Fruit fly (Drosophila melanogaster): ENCODE results near the gene tws.

Gene tws

DNA sequence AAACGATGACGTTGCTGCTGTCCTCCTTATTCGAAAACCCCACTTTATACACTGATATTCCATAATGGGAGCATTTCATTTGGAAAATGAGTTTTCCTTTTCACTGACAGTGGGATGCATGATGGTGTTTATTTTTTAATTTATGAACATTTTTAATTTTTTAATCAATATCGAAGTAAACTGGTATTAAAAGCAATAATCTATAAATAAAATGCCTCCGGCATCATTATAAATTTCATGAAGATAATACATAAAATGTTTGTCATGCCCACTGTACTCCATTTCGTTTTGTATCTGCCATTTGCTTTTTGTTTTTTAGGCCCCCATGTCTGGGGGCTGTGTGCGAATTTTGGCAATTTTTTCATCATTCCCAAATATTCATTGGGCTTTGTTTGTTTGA lies 9.5 kb downstream of the tws start (continued):
- TF ChIP-seq salr (GFP tag; optimal IDR thresholded peaks at IDR 0.05) (peak in 1 of 2 experiments; percentile 67), eg (GFP tag; IDR thresholded peaks at IDR 0.05) (peak; percentile 93), CG11294 (GFP tag; IDR thresholded peaks at IDR 0.05) (peak; percentile 52), Hr38 (GFP tag; optimal IDR thresholded peaks at IDR 0.05) (peak; percentile 1), CG3919 (GFP tag; optimal IDR thresholded peaks at IDR 0.05) (peak; percentile 70), ss (GFP tag; optimal IDR thresholded peaks at IDR 0.05) (no peak), Sox14 (GFP tag; optimal IDR thresholded peaks at IDR 0.05) (peak; percentile 53), Sox102F (GFP tag; optimal IDR thresholded peaks at IDR 0.05) (peak; percentile 60), Ets21C (GFP tag; optimal IDR thresholded peaks at IDR 0.05) (peak; percentile 26), pdm3 (GFP tag; optimal IDR thresholded peaks at IDR 0.05) (peak; percentile 76), Sox15 (GFP tag; optimal IDR thresholded peaks at IDR 0.05) (peak; percentile 29), fkh (GFP tag; optimal IDR thresholded peaks at IDR 0.05) (no peak), CG11762 (GFP tag; optimal IDR thresholded peaks at IDR 0.05; ENCODE audit: insufficient read depth) (peak; percentile 1), fd85E (GFP tag; optimal IDR thresholded peaks at IDR 0.05) (no peak), svp (GFP tag) (no peak), OdsH (GFP tag; optimal IDR thresholded peaks at IDR 0.05) (peak; percentile 76), fd59A (GFP tag; optimal IDR thresholded peaks at IDR 0.05) (no peak), CG10631 (GFP tag; optimal IDR thresholded peaks at IDR 0.05) (peak; percentile 60), Eip78C (GFP tag) (peak; percentile 93)

DNA sequence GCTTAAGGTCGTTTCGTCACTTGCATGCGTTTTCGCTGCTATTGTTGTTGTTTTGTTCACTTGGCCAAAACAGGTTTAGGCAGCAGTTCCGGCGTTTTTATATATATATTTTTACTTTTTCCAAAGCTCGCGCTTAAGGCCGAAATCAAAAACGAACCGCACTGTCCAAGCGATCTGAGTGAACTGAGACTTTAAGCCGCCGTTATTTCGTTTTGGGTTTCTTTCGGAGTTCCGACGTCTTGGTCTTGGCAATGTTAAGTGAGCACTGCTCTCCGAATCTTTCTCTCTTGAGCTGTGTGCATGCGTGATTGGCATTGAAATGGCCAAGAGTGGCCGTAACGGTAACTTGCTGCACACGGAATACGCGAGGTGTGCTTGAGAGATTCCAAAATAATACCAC lies 14.1 kb downstream of the tws start, which contains the start of gene knk:
Gene knk, minus strand, starts transcription at position 188 of the 400 bp plus-strand sequence.
- TF ChIP-seq fd85E (GFP tag; optimal IDR thresholded peaks at IDR 0.05) (no peak), Lpt (GFP tag; optimal IDR thresholded peaks at IDR 0.05) (peak; percentile 56), esn (GFP tag; optimal IDR thresholded peaks at IDR 0.05) (peak; percentile 16), CG6808 (GFP tag; optimal IDR thresholded peaks at IDR 0.05) (peak; percentile 34), CG10631 (GFP tag; optimal IDR thresholded peaks at IDR 0.05) (no peak), Ets96B (tag; optimal IDR thresholded peaks at IDR 0.05) (no peak), CG16779 (tag; optimal IDR thresholded peaks at IDR 0.05) (no peak), CG6276 (GFP tag; optimal IDR thresholded peaks at IDR 0.05) (no peak), Eip75B (GFP tag; optimal IDR thresholded peaks at IDR 0.05) (peak; percentile 16), CG15336 (GFP tag; IDR thresholded peaks at IDR 0.05) (no peak; the same call in 1 of the 2 replicates), CG10669 (GFP tag; optimal IDR thresholded peaks at IDR 0.05) (no peak), dsx (GFP tag; optimal IDR thresholded peaks at IDR 0.05; ENCODE audit: poor library complexity, severe bottlenecking) (peak; percentile 38), Eip78C (GFP tag) (peak; percentile 63), Met (GFP tag; optimal IDR thresholded peaks at IDR 0.05) (no peak), Eip93F (GFP tag; optimal IDR thresholded peaks at IDR 0.05) (peak; percentile 15), salr (GFP tag; optimal IDR thresholded peaks at IDR 0.05) (no peak), achi (GFP tag; optimal IDR thresholded peaks at IDR 0.05) (no peak), ss (GFP tag; optimal IDR thresholded peaks at IDR 0.05) (peak; percentile 45 to 90), pdm3 (GFP tag; optimal IDR thresholded peaks at IDR 0.05) (no peak), eg (GFP tag; IDR thresholded peaks at IDR 0.05) (no peak), CG1621 (tag; optimal IDR thresholded peaks at IDR 0.05) (peak; percentile 86), cyc (GFP tag; optimal IDR thresholded peaks at IDR 0.05) (no peak), CG9139 (GFP tag; optimal IDR thresholded peaks at IDR 0.05) (no peak), Sox102F (GFP tag; optimal IDR thresholded peaks at IDR 0.05) (peak; percentile 41), CG6854 (GFP tag; optimal IDR thresholded peaks at IDR 0.05) (peak; percentile 70)

DNA sequence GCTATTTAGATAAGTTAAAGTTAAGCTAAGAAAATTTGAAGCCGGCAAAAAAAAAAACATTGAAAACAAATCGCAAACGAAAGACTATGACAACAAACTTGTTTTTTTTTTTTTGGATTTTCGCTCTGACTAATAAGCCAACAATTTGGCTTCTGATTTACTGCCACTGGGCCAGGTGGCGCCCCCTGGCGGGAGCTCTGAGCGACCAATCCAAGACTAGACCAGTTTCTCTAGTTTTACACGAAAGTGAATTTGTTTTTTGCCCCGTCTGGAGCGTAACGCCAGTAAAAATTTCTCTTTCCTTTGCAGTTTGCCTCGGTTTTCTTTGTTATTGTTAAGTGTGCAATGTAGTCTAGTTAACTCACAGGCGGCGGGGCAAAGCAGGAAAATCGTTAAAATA lies 14.8 kb downstream of the tws start:
- TF ChIP-seq Sox15 (GFP tag; optimal IDR thresholded peaks at IDR 0.05) = no peak
- no peak for TF ChIP-seq Hr4 (GFP tag; optimal IDR thresholded peaks at IDR 0.05)
- no peak for TF ChIP-seq CG8119 (GFP tag; IDR thresholded peaks at IDR 0.05)
- TF ChIP-seq ss (GFP tag; optimal IDR thresholded peaks at IDR 0.05) = no peak
- TF ChIP-seq CG6792 (GFP tag; optimal IDR thresholded peaks at IDR 0.05) = no peak
- TF ChIP-seq Smox (GFP tag; optimal IDR thresholded peaks at IDR 0.05) = no peak
- TF ChIP-seq spab (GFP tag; optimal IDR thresholded peaks at IDR 0.05) = no peak
- no peak for TF ChIP-seq esn (GFP tag; optimal IDR thresholded peaks at IDR 0.05)
- no peak for TF ChIP-seq Eip75B (GFP tag; optimal IDR thresholded peaks at IDR 0.05)
- TF ChIP-seq CG9139 (GFP tag; optimal IDR thresholded peaks at IDR 0.05) = no peak
- no peak for TF ChIP-seq fkh (GFP tag; optimal IDR thresholded peaks at IDR 0.05)
- no peak for TF ChIP-seq lz (GFP tag; optimal IDR thresholded peaks at IDR 0.05)
- TF ChIP-seq svp (GFP tag) = no peak

Measured in whole organism, prepupa.